Worm (Caenorhabditis elegans) whole organism, midembryonic: Measurements from ENCODE around the gene Y48A6B.8.

Experiments used
- flt-1 ChIP-seq: fragments of 200-800 bp; sonication (Bioruptor generic); IDR thresholded peaks from 2 replicates; pipeline ENCODE4 v1.3.6; 2022; ENCODE audit warnings: missing genetic modification characterization, missing compliant biosample characterization
- med-1 ChIP-seq: sonication (generic microtip); optimal IDR thresholded peaks from 2 replicates; lab custom pipeline; 2017; ENCODE audit warnings: missing genetic modification characterization, mild to moderate bottlenecking, missing compliant biosample characterization, antibody characterized with exemption, missing genetic modification reagents; ENCODE audit not compliant: insufficient read depth
- ref-1 ChIP-seq: fragments of 200-800 bp; sonication (Bioruptor generic); conservative IDR thresholded peaks from 2 replicates; pipeline ENCODE4 v1.3.6; 2022; ENCODE audit warnings: missing genetic modification reagents, missing genetic modification characterization, missing compliant biosample characterization
- ztf-29 ChIP-seq: fragments of 200-800 bp; sonication (Bioruptor generic); IDR thresholded peaks from 2 replicates; pipeline ENCODE4 v1.3.6; 2022; ENCODE audit warnings: missing genetic modification reagents, missing genetic modification characterization, missing compliant biosample characterization

ce11 chrIII:10987561-10988184 lies 41.6 kb downstream of the Y48A6B.8 start, which contains the start of gene col-94:
- TF ChIP-seq med-1 (GFP tag; lab: Kevin White, UChicago), result no peak
- no peak for TF ChIP-seq flt-1 (GFP tag; lab: Robert Waterston, UW)
- no peak for TF ChIP-seq ref-1 (GFP tag; lab: Robert Waterston, UW)
- no peak for TF ChIP-seq ztf-29 (GFP tag; lab: Robert Waterston, UW)
